Worm (Caenorhabditis elegans): Measurements from ENCODE around the gene hst-1.

- TF ChIP-seq bed-3 (GFP tag; optimal IDR thresholded peaks at IDR 0.05) = no peak
- no peak for TF ChIP-seq pha-4 (tag; optimal IDR thresholded peaks at IDR 0.05)
- no peak for TF ChIP-seq ham-2 (GFP tag; optimal IDR thresholded peaks at IDR 0.05)
- TF ChIP-seq mls-2 (tag; optimal IDR thresholded peaks at IDR 0.05) = no peak
- no peak for TF ChIP-seq sptf-1 (tag; optimal IDR thresholded peaks at IDR 0.05)
- no peak for TF ChIP-seq lsy-2 (tag; optimal IDR thresholded peaks at IDR 0.05)
- TF ChIP-seq elt-3 (tag; optimal IDR thresholded peaks at IDR 0.05) = no peak
These were observed 36.8 kb upstream of the hst-1 start, which contains the start of gene otub-3 for ce11 chrIV:8728122-8728521.
